Worm (Caenorhabditis elegans) whole organism, L3 larva: ENCODE data around the gene memb-1.

ENCODE experiments used
- aly-2 ChIP-seq: fragments of 150-350 bp; optimal IDR thresholded peaks from 2 replicates; lab custom pipeline; 2014; ENCODE audit warnings: missing biosample characterization, missing genetic modification characterization
- ama-1 ChIP-seq: fragments of 150-350 bp; optimal IDR thresholded peaks from 2 replicates; lab custom pipeline; 2018
- ceh-16 ChIP-seq: sonication (generic microtip); optimal IDR thresholded peaks from 2 replicates; lab custom pipeline; 2017; ENCODE audit warnings: missing biosample characterization, missing genetic modification characterization
- ceh-28 ChIP-seq: fragments of 150-350 bp; optimal IDR thresholded peaks from 2 replicates; lab custom pipeline; 2014; ENCODE audit warnings: missing biosample characterization, missing genetic modification reagents, missing genetic modification characterization
- ceh-82 ChIP-seq: fragments of 150-350 bp; optimal IDR thresholded peaks from 2 replicates; lab custom pipeline; 2014; ENCODE audit warnings: missing biosample characterization, missing genetic modification characterization
- ceh-9 ChIP-seq: sonication (generic microtip); optimal IDR thresholded peaks from 2 replicates; lab custom pipeline; 2018; ENCODE audit warnings: missing biosample characterization, missing genetic modification characterization
- daf-12 ChIP-seq: fragments of 150-350 bp; optimal IDR thresholded peaks from 2 replicates; lab custom pipeline; 2014; ENCODE audit warnings: missing biosample characterization, missing genetic modification reagents, missing genetic modification characterization
- egl-27 ChIP-seq: sonication (generic microtip); optimal IDR thresholded peaks from 4 replicates; lab custom pipeline; 2017; ENCODE audit warnings: missing biosample characterization, missing genetic modification reagents, missing genetic modification characterization
- egl-5 ChIP-seq: fragments of 150-350 bp; optimal IDR thresholded peaks from 2 replicates; lab custom pipeline; 2017; ENCODE audit warnings: missing biosample characterization, missing genetic modification reagents, missing genetic modification characterization, inconsistent platforms
- elt-1 ChIP-seq: fragments of 150-350 bp; optimal IDR thresholded peaks from 2 replicates; lab custom pipeline; 2014; ENCODE audit warnings: missing biosample characterization, missing genetic modification characterization
- elt-2 ChIP-seq: sonication (generic microtip); optimal IDR thresholded peaks from 2 replicates; lab custom pipeline; 2016; ENCODE audit warnings: missing genetic modification reagents, mild to moderate bottlenecking, missing genetic modification characterization, missing compliant biosample characterization
- elt-3 ChIP-seq, 3 experiments: fragments of 150-350 bp in 1 of 3; sonication (generic microtip) in 2 of 3; optimal IDR thresholded peaks; 2 replicates in 2 of 3; 4 replicates in 1 of 3; lab custom pipeline; 2014 to 2017; ENCODE audit warnings: missing biosample characterization in 3 of 3, missing genetic modification characterization in 3 of 3
- fkh-10 ChIP-seq: sonication (generic microtip); optimal IDR thresholded peaks from 2 replicates; lab custom pipeline; 2017; ENCODE audit warnings: missing biosample characterization, missing genetic modification reagents, missing genetic modification characterization
- fkh-2 ChIP-seq: fragments of 150-350 bp; optimal IDR thresholded peaks from 2 replicates; lab custom pipeline; 2014; ENCODE audit warnings: missing biosample characterization, missing genetic modification reagents, missing genetic modification characterization
- fos-1 ChIP-seq: fragments of 150-350 bp; optimal IDR thresholded peaks from 2 replicates; lab custom pipeline; 2014; ENCODE audit warnings: missing biosample characterization, missing genetic modification characterization
- hmg-11 ChIP-seq: sonication (generic microtip); optimal IDR thresholded peaks from 2 replicates; lab custom pipeline; 2016; ENCODE audit warnings: missing genetic modification characterization, missing compliant biosample characterization
- lin-15B ChIP-seq: fragments of 150-350 bp; optimal IDR thresholded peaks from 2 replicates; lab custom pipeline; 2014; ENCODE audit warnings: missing biosample characterization, missing genetic modification characterization
- lsy-12 ChIP-seq: sonication (generic microtip); optimal IDR thresholded peaks from 2 replicates; lab custom pipeline; 2016; ENCODE audit warnings: mild to moderate bottlenecking, missing genetic modification characterization, missing compliant biosample characterization
- mdl-1 ChIP-seq: fragments of 150-350 bp; optimal IDR thresholded peaks from 2 replicates; lab custom pipeline; 2014; ENCODE audit warnings: missing biosample characterization, missing genetic modification characterization
- mml-1 ChIP-seq: fragments of 150-350 bp; sonication (generic microtip); optimal IDR thresholded peaks from 3 replicates; lab custom pipeline; 2014; ENCODE audit warnings: missing biosample characterization, missing genetic modification characterization
- nfya-1 ChIP-seq: sonication (generic microtip); optimal IDR thresholded peaks from 2 replicates; lab custom pipeline; 2017; ENCODE audit warnings: missing genetic modification characterization, mild to moderate bottlenecking, missing compliant biosample characterization, antibody characterized with exemption, moderate library complexity; ENCODE audit not compliant: insufficient read depth
- nhr-11 ChIP-seq: fragments of 150-350 bp; optimal IDR thresholded peaks from 2 replicates; lab custom pipeline; 2014; ENCODE audit warnings: missing biosample characterization, missing genetic modification characterization
- nhr-12 ChIP-seq: fragments of 150-350 bp; optimal IDR thresholded peaks from 2 replicates; lab custom pipeline; 2014; ENCODE audit warnings: missing biosample characterization, missing genetic modification characterization
- nhr-23 ChIP-seq: fragments of 150-350 bp; optimal IDR thresholded peaks from 2 replicates; lab custom pipeline; 2014; ENCODE audit warnings: missing biosample characterization, missing genetic modification reagents, missing genetic modification characterization
- nhr-237 ChIP-seq: fragments of 150-350 bp; optimal IDR thresholded peaks from 2 replicates; lab custom pipeline; 2014; ENCODE audit warnings: missing biosample characterization, missing genetic modification characterization
- nhr-25 ChIP-seq: sonication (generic microtip); optimal IDR thresholded peaks from 2 replicates; lab custom pipeline; 2017; ENCODE audit warnings: missing biosample characterization, missing genetic modification characterization
- nhr-28 ChIP-seq: fragments of 150-350 bp; optimal IDR thresholded peaks from 2 replicates; lab custom pipeline; 2014; ENCODE audit warnings: missing biosample characterization, missing genetic modification characterization
- nhr-67 ChIP-seq: fragments of 150-350 bp; optimal IDR thresholded peaks from 2 replicates; lab custom pipeline; 2014; ENCODE audit warnings: missing biosample characterization, missing genetic modification characterization
- nhr-76 ChIP-seq: fragments of 150-350 bp; sonication (generic microtip); optimal IDR thresholded peaks from 5 replicates; lab custom pipeline; 2014; ENCODE audit warnings: missing biosample characterization, missing genetic modification characterization
- nhr-77 ChIP-seq: fragments of 150-350 bp; optimal IDR thresholded peaks from 2 replicates; lab custom pipeline; 2014; ENCODE audit warnings: missing biosample characterization, missing genetic modification characterization
- pha-4 ChIP-seq: fragments of 150-350 bp; optimal IDR thresholded peaks from 2 replicates; lab custom pipeline; 2014; ENCODE audit warnings: missing biosample characterization, missing genetic modification reagents, missing genetic modification characterization
- pqm-1 ChIP-seq: fragments of 150-350 bp; optimal IDR thresholded peaks from 2 replicates; lab custom pipeline; 2017; ENCODE audit warnings: missing biosample characterization, missing genetic modification characterization, inconsistent platforms
- skn-1 ChIP-seq: fragments of 150-350 bp; optimal IDR thresholded peaks from 2 replicates; lab custom pipeline; 2014; ENCODE audit warnings: missing biosample characterization, missing genetic modification characterization
- snpc-4 ChIP-seq: fragments of 150-350 bp; optimal IDR thresholded peaks from 2 replicates; lab custom pipeline; 2014; ENCODE audit warnings: missing biosample characterization, missing genetic modification characterization
- unc-39 ChIP-seq: sonication (generic microtip); optimal IDR thresholded peaks from 4 replicates; lab custom pipeline; 2017; ENCODE audit warnings: missing biosample characterization, missing genetic modification characterization
- unc-62 ChIP-seq: fragments of 150-350 bp; sonication (generic microtip); optimal IDR thresholded peaks from 4 replicates; lab custom pipeline; 2014; ENCODE audit warnings: missing biosample characterization, missing genetic modification reagents, missing genetic modification characterization
- zag-1 ChIP-seq: fragments of 150-350 bp; optimal IDR thresholded peaks from 2 replicates; lab custom pipeline; 2014; ENCODE audit warnings: missing biosample characterization, missing genetic modification characterization

The memb-1 gene

DNA sequence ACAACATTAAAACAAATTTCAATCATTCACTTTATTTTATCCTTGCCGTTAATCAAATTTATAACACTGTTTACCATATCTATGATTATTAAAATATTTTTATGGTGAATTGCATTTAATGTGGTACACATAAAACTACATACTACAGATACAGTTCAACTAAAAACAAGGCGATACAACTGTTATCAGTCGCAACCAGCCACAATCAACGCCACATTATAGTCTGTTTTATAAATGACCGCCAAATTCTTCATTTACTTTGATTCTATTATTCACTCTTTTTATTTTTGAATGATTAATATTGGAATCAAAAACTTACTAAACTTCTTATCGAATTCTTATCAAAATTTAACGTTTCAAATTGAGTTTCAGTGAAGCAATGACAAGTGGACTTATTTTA lies 13.3 kb downstream of the memb-1 start, which contains the start of gene B0272.4:
Gene B0272.4 (plus strand): TSS at position 373 of the 400 bp plus-strand sequence.
- TF ChIP-seq ama-1 (lab: Kevin White, UChicago) (no peak), skn-1 (tag; lab: Kevin White, UChicago) (peak; percentile 45), elt-3 (tag; optimal IDR thresholded peaks at IDR 0.05; lab: Kevin White, UChicago) (no peak), ceh-28 (tag; lab: Kevin White, UChicago) (peak; percentile 16), pha-4 (tag; lab: Kevin White, UChicago) (peak; percentile 9), elt-2 (tag; lab: Kevin White, UChicago) (peak; percentile 93), pqm-1 (peak; percentile 97)
- TF ChIP-seq, all 47 proteins: peak for 5

DNA sequence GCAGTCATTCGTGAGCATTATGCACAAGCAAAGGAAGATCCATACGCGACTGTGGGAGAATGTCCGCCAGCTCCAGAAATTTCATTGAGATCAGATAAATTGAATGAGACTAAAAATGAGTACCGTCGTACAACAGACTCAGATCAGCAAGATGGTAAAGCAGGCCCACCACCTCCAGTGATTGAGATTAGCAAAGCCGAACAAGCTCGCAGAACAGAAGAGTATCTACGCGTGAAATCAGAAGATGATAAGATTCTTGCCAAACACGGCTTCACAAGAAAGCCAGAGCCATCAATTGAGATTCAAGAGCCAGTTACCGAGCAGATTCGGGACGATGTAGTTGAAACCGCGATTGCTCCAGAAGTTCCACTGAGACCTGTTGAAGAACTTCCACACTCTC lies 23.4 kb downstream of the memb-1 start:
- TF ChIP-seq ceh-28 (tag; lab: Kevin White, UChicago) (no peak), egl-27 (tag; lab: Kevin White, UChicago) (no peak), nhr-25 (tag; lab: Kevin White, UChicago) (no peak), zag-1 (tag; lab: Kevin White, UChicago) (no peak), unc-62 (GFP tag; lab: Kevin White, UChicago) (no peak), lsy-12 (tag; lab: Kevin White, UChicago) (no peak), fkh-10 (GFP tag; lab: Kevin White, UChicago) (no peak), nhr-11 (no peak), lin-15B (no peak), nhr-77 (tag; lab: Kevin White, UChicago) (no peak), fos-1 (tag; lab: Kevin White, UChicago) (no peak), nhr-237 (no peak), elt-2 (tag; lab: Kevin White, UChicago) (no peak), nhr-28 (tag; lab: Kevin White, UChicago) (no peak), ceh-16 (tag; lab: Kevin White, UChicago) (no peak), fkh-2 (no peak), aly-2 (no peak)
- TF ChIP-seq, all 47 proteins: peak for 0

DNA sequence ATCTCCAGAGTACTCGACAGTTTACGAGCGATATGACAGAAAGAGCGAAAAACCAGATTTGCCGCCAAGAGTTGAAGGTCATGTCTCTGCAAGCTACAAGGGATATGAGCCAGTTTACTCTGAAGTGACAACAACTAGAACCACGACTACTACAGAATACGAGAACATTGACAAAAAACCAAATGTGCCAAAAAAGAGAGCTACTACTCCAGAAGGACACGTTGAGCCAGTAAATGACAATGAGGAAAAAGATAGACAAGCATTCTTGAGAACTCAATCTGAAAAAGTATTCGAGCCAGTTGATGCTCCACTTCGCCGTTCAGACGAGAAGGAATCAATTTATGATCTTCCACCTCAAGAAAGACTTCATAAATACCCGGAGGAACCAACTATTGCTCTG lies 24.0 kb downstream of the memb-1 start:
- TF ChIP-seq fkh-10 (GFP tag; lab: Kevin White, UChicago) (no peak), zag-1 (tag; lab: Kevin White, UChicago) (no peak), nhr-237 (no peak), fos-1 (tag; lab: Kevin White, UChicago) (no peak), nhr-12 (no peak), ceh-9 (no peak), nfya-1 (tag; lab: Kevin White, UChicago) (no peak), mdl-1 (tag; lab: Kevin White, UChicago) (no peak), unc-39 (no peak), nhr-77 (tag; lab: Kevin White, UChicago) (no peak), daf-12 (tag; lab: Kevin White, UChicago) (no peak), fkh-2 (no peak), nhr-11 (no peak)
- TF ChIP-seq, all 47 proteins: peak for 0

DNA sequence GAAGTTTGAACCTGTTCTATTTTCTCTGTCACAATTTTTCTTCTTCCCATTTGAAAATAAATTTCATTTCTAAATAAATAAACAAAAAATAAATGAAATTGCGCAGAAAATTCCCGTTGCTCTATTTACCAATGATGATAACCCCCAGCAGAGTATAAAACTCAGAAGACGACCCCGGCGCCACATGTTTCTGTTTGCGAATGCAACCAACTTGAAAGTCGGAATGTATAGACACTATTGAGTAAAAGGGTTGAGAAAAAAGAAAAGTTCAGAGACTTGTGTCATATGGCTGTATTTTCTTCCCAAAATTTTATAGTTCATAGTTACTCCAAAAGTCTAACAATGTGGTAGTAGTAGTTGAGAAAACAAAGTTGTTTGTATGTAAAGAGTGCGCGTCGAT lies 29.7 kb downstream of the memb-1 start:
- TF ChIP-seq ceh-82 (tag; lab: Kevin White, UChicago) (no peak), pha-4 (tag; lab: Kevin White, UChicago) (peak; percentile 72)
- TF ChIP-seq, all 47 proteins: peak for 1

DNA sequence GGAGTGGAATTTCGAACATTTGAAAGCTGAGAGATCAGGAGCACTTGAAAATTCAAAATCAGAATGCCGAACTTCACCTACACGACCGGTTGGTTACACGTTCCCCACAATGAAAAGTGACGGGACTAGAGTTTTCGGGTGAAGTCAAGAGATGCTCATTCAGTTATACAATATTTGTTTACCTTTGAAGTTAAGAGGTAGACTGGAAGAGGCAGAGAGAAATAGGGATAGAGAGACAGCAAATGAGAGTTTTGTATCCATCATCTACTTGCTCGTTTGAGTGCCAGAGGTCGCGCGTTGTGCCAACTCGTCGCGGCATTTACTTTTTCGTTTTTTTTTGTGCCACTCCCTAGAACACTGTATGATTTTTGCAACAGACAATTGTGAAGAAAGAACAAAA lies 30.6 kb downstream of the memb-1 start:
- no peak for TF ChIP-seq lin-15B
- TF ChIP-seq pha-4 (tag; lab: Kevin White, UChicago) = peak; percentile 87
- TF ChIP-seq mml-1 (tag; lab: Kevin White, UChicago) = no peak

DNA sequence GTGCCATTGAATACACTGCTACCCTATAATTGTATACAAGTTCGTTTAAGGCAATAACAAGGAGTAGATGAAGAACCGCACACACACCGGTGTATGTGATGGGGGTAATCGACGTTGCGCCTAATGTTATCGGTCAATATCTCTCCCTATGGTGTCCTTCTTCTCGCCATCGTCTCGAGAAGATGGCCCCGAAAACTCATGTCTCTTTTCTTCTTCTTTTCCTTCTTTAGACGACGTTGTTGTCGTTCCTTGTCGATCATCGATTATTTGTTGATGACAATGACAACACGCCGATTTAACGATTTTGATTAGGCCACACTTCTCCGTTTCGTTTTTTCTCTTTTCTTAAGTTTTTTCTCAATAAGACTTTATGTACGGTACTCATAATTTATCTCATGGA lies 32.3 kb downstream of the memb-1 start:
- TF ChIP-seq ceh-28 (tag; lab: Kevin White, UChicago) (peak; percentile 38), snpc-4 (no peak), daf-12 (tag; lab: Kevin White, UChicago) (no peak), nfya-1 (tag; lab: Kevin White, UChicago) (no peak), unc-62 (GFP tag; lab: Kevin White, UChicago) (no peak), lin-15B (no peak), nhr-25 (tag; lab: Kevin White, UChicago) (peak; percentile 57), ceh-82 (tag; lab: Kevin White, UChicago) (no peak), nhr-23 (tag; lab: Kevin White, UChicago) (peak; percentile 71), elt-1 (tag; lab: Kevin White, UChicago) (peak; percentile 29), hmg-11 (no peak), nhr-237 (no peak), unc-39 (no peak), elt-3 (tag; optimal IDR thresholded peaks at IDR 0.05; lab: Kevin White, UChicago) (no peak), nhr-67 (no peak), egl-5 (tag; lab: Kevin White, UChicago) (no peak), fos-1 (tag; lab: Kevin White, UChicago) (no peak), nhr-76 (no peak)
